Worm (Caenorhabditis elegans) whole organism, L2 larva: Measurements from ENCODE around the gene odr-7.

Experiments
- F13H6.1 ChIP-seq: sonication (generic microtip); optimal IDR thresholded peaks from 2 replicates; lab custom pipeline; 2016; ENCODE audit warnings: missing genetic modification characterization, missing compliant biosample characterization
- Y55F3AM.14 ChIP-seq: fragments of 200-800 bp; sonication (Bioruptor generic); optimal IDR thresholded peaks from 2 replicates; lab custom pipeline; 2018; ENCODE audit warnings: mild to moderate bottlenecking, missing genetic modification characterization, missing compliant biosample characterization
- ZK546.5 ChIP-seq: sonication (generic microtip); optimal IDR thresholded peaks from 2 replicates; lab custom pipeline; 2017; ENCODE audit warnings: missing biosample characterization, missing genetic modification characterization
- alr-1 ChIP-seq: fragments of 150-350 bp; optimal IDR thresholded peaks from 2 replicates; lab custom pipeline; 2014; ENCODE audit warnings: missing biosample characterization, missing genetic modification characterization
- ama-1 ChIP-seq: fragments of 150-350 bp; optimal IDR thresholded peaks from 2 replicates; lab custom pipeline; 2018; ENCODE audit warnings: inconsistent platforms
- blmp-1 ChIP-seq: sonication (generic microtip); optimal IDR thresholded peaks from 2 replicates; lab custom pipeline; 2017; ENCODE audit warnings: missing genetic modification characterization, mild to moderate bottlenecking, missing compliant biosample characterization, antibody characterized with exemption, moderate library complexity; ENCODE audit not compliant: insufficient read depth
- ceh-82 ChIP-seq: fragments of 150-350 bp; optimal IDR thresholded peaks from 2 replicates; lab custom pipeline; 2014; ENCODE audit warnings: missing biosample characterization, missing genetic modification characterization
- crh-2 ChIP-seq: sonication (generic microtip); optimal IDR thresholded peaks from 2 replicates; lab custom pipeline; 2017; ENCODE audit warnings: missing biosample characterization, missing genetic modification characterization
- egl-27 ChIP-seq: sonication (generic microtip); optimal IDR thresholded peaks from 3 replicates; lab custom pipeline; 2017; ENCODE audit warnings: missing biosample characterization, missing genetic modification reagents, missing genetic modification characterization
- elt-1 ChIP-seq: fragments of 150-350 bp; optimal IDR thresholded peaks from 2 replicates; lab custom pipeline; 2014; ENCODE audit warnings: missing biosample characterization, missing genetic modification characterization
- fos-1 ChIP-seq: fragments of 150-350 bp; optimal IDR thresholded peaks from 2 replicates; lab custom pipeline; 2014; ENCODE audit warnings: missing biosample characterization, missing genetic modification characterization
- gmeb-1 ChIP-seq: fragments of 150-350 bp; optimal IDR thresholded peaks from 2 replicates; lab custom pipeline; 2014; ENCODE audit warnings: missing biosample characterization, missing genetic modification characterization
- lin-13 ChIP-seq: fragments of 150-350 bp; optimal IDR thresholded peaks from 2 replicates; lab custom pipeline; 2014; ENCODE audit warnings: missing biosample characterization, missing genetic modification reagents, missing genetic modification characterization
- lin-39 ChIP-seq: fragments of 150-350 bp; optimal IDR thresholded peaks from 2 replicates; lab custom pipeline; 2014; ENCODE audit warnings: missing biosample characterization, missing genetic modification reagents, missing genetic modification characterization
- lsy-2 ChIP-seq, 2 experiments: fragments of 150-350 bp in 1 of 2; sonication (generic microtip) in 1 of 2; optimal IDR thresholded peaks; 2 replicates each; lab custom pipeline; 2014 to 2017; ENCODE audit warnings: missing biosample characterization in 2 of 2, missing genetic modification characterization in 2 of 2
- mab-5 ChIP-seq: fragments of 150-350 bp; optimal IDR thresholded peaks from 2 replicates; lab custom pipeline; 2014; ENCODE audit warnings: missing biosample characterization, missing genetic modification characterization
- mbf-1 ChIP-seq: sonication (generic microtip); optimal IDR thresholded peaks from 2 replicates; lab custom pipeline; 2017; ENCODE audit warnings: missing biosample characterization, missing genetic modification characterization
- mdl-1 ChIP-seq, 2 experiments: fragments of 150-350 bp in 1 of 2; sonication (generic microtip) in 1 of 2; optimal IDR thresholded peaks; 2 replicates each; lab custom pipeline; 2017; ENCODE audit warnings: missing biosample characterization in 2 of 2, missing genetic modification characterization in 2 of 2
- nhr-10 ChIP-seq: sonication (generic microtip); optimal IDR thresholded peaks from 2 replicates; lab custom pipeline; 2017; ENCODE audit warnings: missing biosample characterization, missing genetic modification characterization
- nhr-11 ChIP-seq: fragments of 150-350 bp; optimal IDR thresholded peaks from 2 replicates; lab custom pipeline; 2014; ENCODE audit warnings: missing biosample characterization, missing genetic modification characterization
- nhr-12 ChIP-seq: fragments of 150-350 bp; optimal IDR thresholded peaks from 2 replicates; lab custom pipeline; 2014; ENCODE audit warnings: missing biosample characterization, missing genetic modification characterization
- nhr-129 ChIP-seq: fragments of 150-350 bp; optimal IDR thresholded peaks from 2 replicates; lab custom pipeline; 2014; ENCODE audit warnings: missing biosample characterization, missing genetic modification characterization
- nhr-21 ChIP-seq: fragments of 150-350 bp; optimal IDR thresholded peaks from 2 replicates; lab custom pipeline; 2014; ENCODE audit warnings: missing biosample characterization, missing genetic modification characterization
- nhr-237 ChIP-seq: fragments of 150-350 bp; optimal IDR thresholded peaks from 2 replicates; lab custom pipeline; 2014; ENCODE audit warnings: missing biosample characterization, missing genetic modification characterization
- nhr-25 ChIP-seq: fragments of 150-350 bp; sonication (generic microtip); optimal IDR thresholded peaks from 3 replicates; lab custom pipeline; 2014; ENCODE audit warnings: missing biosample characterization, missing genetic modification characterization
- nhr-6 ChIP-seq: fragments of 150-350 bp; optimal IDR thresholded peaks from 2 replicates; lab custom pipeline; 2014; ENCODE audit warnings: missing biosample characterization, missing genetic modification characterization
- nhr-77 ChIP-seq: fragments of 150-350 bp; optimal IDR thresholded peaks from 2 replicates; lab custom pipeline; 2014; ENCODE audit warnings: missing biosample characterization, missing genetic modification characterization
- peb-1 ChIP-seq: fragments of 150-350 bp; optimal IDR thresholded peaks from 2 replicates; lab custom pipeline; 2014; ENCODE audit warnings: missing biosample characterization, missing genetic modification characterization
- sem-4 ChIP-seq: fragments of 150-350 bp; optimal IDR thresholded peaks from 2 replicates; lab custom pipeline; 2014; ENCODE audit warnings: missing biosample characterization, missing genetic modification reagents, missing genetic modification characterization
- skn-1 ChIP-seq: sonication (generic microtip); optimal IDR thresholded peaks from 2 replicates; lab custom pipeline; 2017; ENCODE audit warnings: missing biosample characterization, missing genetic modification characterization
- sma-3 ChIP-seq: sonication (generic microtip); optimal IDR thresholded peaks from 2 replicates; lab custom pipeline; 2016; ENCODE audit warnings: missing genetic modification reagents, missing genetic modification characterization, missing compliant biosample characterization
- unc-39 ChIP-seq: fragments of 150-350 bp; optimal IDR thresholded peaks from 2 replicates; lab custom pipeline; 2014; ENCODE audit warnings: missing biosample characterization, missing genetic modification characterization
- unc-55 ChIP-seq: fragments of 150-350 bp; sonication (generic microtip); optimal IDR thresholded peaks from 3 replicates; lab custom pipeline; 2014; ENCODE audit warnings: missing biosample characterization, missing genetic modification reagents, missing genetic modification characterization
- zag-1 ChIP-seq: fragments of 150-350 bp; optimal IDR thresholded peaks from 2 replicates; lab custom pipeline; 2014; ENCODE audit warnings: missing biosample characterization, missing genetic modification characterization
- ztf-4 ChIP-seq: fragments of 150-350 bp; optimal IDR thresholded peaks from 2 replicates; lab custom pipeline; 2014; ENCODE audit warnings: missing biosample characterization, missing genetic modification characterization

odr-7 gene

ce11 chrX:12480447-12480998 lies 19.1 kb upstream of the odr-7 start, which contains the start of gene atf-6 (continued):
- TF ChIP-seq peb-1 (tag; lab: Kevin White, UChicago): peak; percentile 67
- TF ChIP-seq nhr-21 (tag; lab: Kevin White, UChicago): peak; percentile 73
- peak; percentile 93 for TF ChIP-seq sma-3 (GFP tag; lab: Kevin White, UChicago)
- peak; percentile 29 to 79 for TF ChIP-seq mdl-1 (tag; optimal IDR thresholded peaks at IDR 0.05; lab: Kevin White, UChicago)
- no peak for TF ChIP-seq skn-1 (tag; lab: Kevin White, UChicago)
- no peak for TF ChIP-seq nhr-12 (tag; lab: Kevin White, UChicago)
- TF ChIP-seq zag-1 (tag; lab: Kevin White, UChicago): peak; percentile 90
- TF ChIP-seq nhr-129 (tag; lab: Kevin White, UChicago): peak; percentile 86

ce11 chrX:12479027-12479426 lies 17.6 kb upstream of the odr-7 start:
- no peak for TF ChIP-seq egl-27 (tag; lab: Kevin White, UChicago)
- TF ChIP-seq nhr-12 (tag; lab: Kevin White, UChicago): no peak
- TF ChIP-seq fos-1: no peak
- TF ChIP-seq nhr-77 (tag; lab: Kevin White, UChicago): no peak
- no peak for TF ChIP-seq sem-4 (tag; lab: Kevin White, UChicago)
- TF ChIP-seq ceh-82 (tag; lab: Kevin White, UChicago): no peak
- TF ChIP-seq lsy-2 (tag; optimal IDR thresholded peaks at IDR 0.05; lab: Kevin White, UChicago): no peak
- no peak for TF ChIP-seq nhr-6
- no peak for TF ChIP-seq elt-1 (tag; lab: Kevin White, UChicago)
- no peak for TF ChIP-seq Y55F3AM.14 (GFP tag; lab: Kevin White, UChicago)
- TF ChIP-seq alr-1: no peak

ce11 chrX:12478465-12478864 lies 17.0 kb upstream of the odr-7 start:
- no peak for TF ChIP-seq lin-13
- TF ChIP-seq skn-1 (tag; lab: Kevin White, UChicago): no peak

ce11 chrX:12477341-12477740 lies 15.9 kb upstream of the odr-7 start, which contains the start of gene F45E6.1:
Gene F45E6.1, minus strand, starts transcription at chrX:12477441.
- TF ChIP-seq mbf-1 (tag; lab: Kevin White, UChicago) (no peak), gmeb-1 (tag; lab: Kevin White, UChicago) (no peak), nhr-77 (tag; lab: Kevin White, UChicago) (no peak), unc-39 (no peak), alr-1 (no peak), zag-1 (tag; lab: Kevin White, UChicago) (no peak), sma-3 (GFP tag; lab: Kevin White, UChicago) (no peak), ZK546.5 (tag; lab: Kevin White, UChicago) (no peak)

ce11 chrX:12476412-12476811 lies 15.0 kb upstream of the odr-7 start:
- TF ChIP-seq F13H6.1 (tag; lab: Kevin White, UChicago) (no peak), zag-1 (tag; lab: Kevin White, UChicago) (no peak), crh-2 (no peak), lin-13 (no peak), blmp-1 (tag; lab: Kevin White, UChicago) (no peak)

ce11 chrX:12472232-12472631 lies 10.8 kb upstream of the odr-7 start:
- TF ChIP-seq unc-39: no peak
- no peak for TF ChIP-seq nhr-10 (tag; lab: Kevin White, UChicago)
- no peak for TF ChIP-seq nhr-6
- TF ChIP-seq nhr-25 (tag; lab: Kevin White, UChicago): no peak
- TF ChIP-seq nhr-12 (tag; lab: Kevin White, UChicago): no peak
- no peak for TF ChIP-seq ama-1 (lab: Kevin White, UChicago)
- TF ChIP-seq, all 48 proteins: peak for 0

ce11 chrX:12469846-12470245 lies 8.4 kb upstream of the odr-7 start:
- no peak for TF ChIP-seq ZK546.5 (tag; lab: Kevin White, UChicago)
- TF ChIP-seq nhr-25 (tag; lab: Kevin White, UChicago): no peak
- no peak for TF ChIP-seq ceh-82 (tag; lab: Kevin White, UChicago)
- no peak for TF ChIP-seq mbf-1 (tag; lab: Kevin White, UChicago)
- TF ChIP-seq sem-4 (tag; lab: Kevin White, UChicago): no peak
- no peak for TF ChIP-seq nhr-237 (tag; lab: Kevin White, UChicago)
- TF ChIP-seq gmeb-1 (tag; lab: Kevin White, UChicago): no peak
- no peak for TF ChIP-seq sma-3 (GFP tag; lab: Kevin White, UChicago)
- TF ChIP-seq unc-55 (GFP tag; lab: Kevin White, UChicago): no peak
- TF ChIP-seq F13H6.1 (tag; lab: Kevin White, UChicago): no peak
- no peak for TF ChIP-seq elt-1 (tag; lab: Kevin White, UChicago)
- TF ChIP-seq ama-1 (lab: Kevin White, UChicago): no peak
- no peak for TF ChIP-seq peb-1 (tag; lab: Kevin White, UChicago)
- no peak for TF ChIP-seq mdl-1 (tag; optimal IDR thresholded peaks at IDR 0.05; lab: Kevin White, UChicago)
- no peak for TF ChIP-seq nhr-11 (tag; lab: Kevin White, UChicago)
- TF ChIP-seq ztf-4 (tag; lab: Kevin White, UChicago): no peak
- no peak for TF ChIP-seq mab-5 (tag; lab: Kevin White, UChicago)
- no peak for TF ChIP-seq lin-39 (tag; lab: Kevin White, UChicago)
